Worm (Caenorhabditis elegans) whole organism, dauer: ENCODE measurements around the gene T01G1.2.

Experiments used
- unc-62 ChIP-seq: sonication (generic microtip); optimal IDR thresholded peaks from 2 replicates; lab custom pipeline; 2017; ENCODE audit warnings: missing biosample characterization, missing genetic modification reagents, missing genetic modification characterization

The T01G1.2 gene

DNA sequence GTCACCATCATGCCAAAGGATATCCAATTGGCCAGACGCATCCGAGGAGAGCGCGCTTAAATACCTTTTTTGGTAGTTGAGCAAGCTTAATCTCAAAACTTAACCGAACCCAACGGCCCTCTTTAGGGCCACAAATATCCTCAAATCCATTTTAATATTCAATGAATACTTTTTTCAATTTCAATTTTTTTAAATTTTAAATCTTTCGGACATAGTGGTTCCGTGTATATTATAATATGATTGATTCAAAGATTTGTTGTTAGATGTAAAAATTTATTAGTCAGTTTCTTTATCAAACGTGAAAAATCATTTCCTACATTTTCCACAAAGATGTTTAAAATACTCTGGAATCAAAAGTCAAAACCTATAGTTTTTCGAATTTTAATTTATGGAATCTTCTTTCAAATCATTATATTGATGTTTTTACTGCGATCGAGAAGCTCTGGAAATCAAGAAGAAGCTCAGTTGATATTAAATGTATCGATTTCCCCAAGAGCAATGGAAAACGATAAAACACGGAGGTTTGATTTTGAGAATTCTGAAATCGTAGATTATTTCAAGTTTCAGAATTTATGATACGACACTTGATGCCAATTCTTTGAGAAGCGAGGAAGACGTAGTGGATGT, 27.2 kb upstream of the T01G1.2 start, which contains the start of gene B0035.21:
B0035.21 (plus strand) TSS at position 322 of the 627 bp plus-strand sequence.
- TF ChIP-seq unc-62 (GFP tag; lab: Kevin White, UChicago) = no peak

DNA sequence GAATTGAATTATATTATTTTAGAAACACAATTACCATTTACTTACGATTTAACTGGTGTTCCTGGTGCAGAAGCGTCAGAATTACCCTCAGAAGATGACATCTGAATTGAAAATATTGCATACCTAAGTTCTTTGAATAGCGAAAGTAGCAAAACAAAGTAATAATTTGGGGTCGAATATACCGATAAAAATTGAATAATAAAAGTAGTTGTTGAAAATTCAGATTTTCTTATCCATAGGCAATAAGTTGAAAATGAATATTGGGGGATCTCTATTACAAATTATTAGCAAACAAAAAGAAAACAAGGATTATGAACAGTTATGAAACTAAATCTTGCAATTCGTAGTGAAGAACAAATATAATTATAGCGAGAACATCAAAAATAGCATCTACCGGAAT, 24.9 kb upstream of the T01G1.2 start, which contains the start of gene leo-1:
leo-1 (minus strand) TSS at position 101 of the 400 bp plus-strand sequence.
- no peak for TF ChIP-seq unc-62 (GFP tag; lab: Kevin White, UChicago)

DNA sequence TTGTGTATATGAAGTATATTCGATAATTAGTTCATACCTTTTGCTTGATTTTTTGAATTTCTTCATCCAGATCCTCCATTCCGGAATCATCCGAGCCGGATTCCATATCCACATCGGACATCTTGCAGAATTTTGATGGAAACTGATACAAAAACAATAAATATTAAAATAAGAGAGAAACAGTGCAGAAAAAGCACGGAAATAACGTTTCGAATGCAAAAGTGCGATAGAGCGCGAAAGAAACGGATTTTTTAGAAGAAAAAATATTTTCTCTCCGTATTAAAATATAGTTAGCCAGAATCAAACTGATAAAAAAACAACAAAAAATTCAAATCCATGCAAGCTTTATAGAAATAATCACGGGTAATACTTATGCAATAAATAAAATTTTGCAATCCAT, 21.5 kb upstream of the T01G1.2 start, which contains the start of gene sart-3:
sart-3 (minus strand) TSS at position 219 of the 400 bp plus-strand sequence.
- no peak for TF ChIP-seq unc-62 (GFP tag; lab: Kevin White, UChicago)

DNA sequence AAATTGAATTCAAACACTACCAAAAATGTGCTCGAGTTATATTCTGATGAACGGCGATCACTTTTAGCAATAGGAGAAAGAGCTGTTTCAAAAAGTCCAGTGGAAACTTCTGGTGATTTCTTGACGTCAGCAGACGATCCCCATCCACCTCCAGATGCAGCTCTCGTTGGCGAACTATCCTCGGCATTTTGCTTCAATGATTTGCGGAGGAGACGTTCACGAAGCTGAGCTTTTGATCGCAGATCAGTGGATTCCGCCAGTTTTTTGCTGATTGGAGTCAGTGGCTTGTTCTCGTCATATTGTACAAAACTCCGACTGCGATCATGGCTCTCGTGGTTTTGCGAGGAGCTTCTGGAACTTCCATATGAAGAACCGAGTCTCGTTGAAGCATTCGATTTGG, 18.0 kb upstream of the T01G1.2 start:
- TF ChIP-seq unc-62 (GFP tag; lab: Kevin White, UChicago) = no peak

DNA sequence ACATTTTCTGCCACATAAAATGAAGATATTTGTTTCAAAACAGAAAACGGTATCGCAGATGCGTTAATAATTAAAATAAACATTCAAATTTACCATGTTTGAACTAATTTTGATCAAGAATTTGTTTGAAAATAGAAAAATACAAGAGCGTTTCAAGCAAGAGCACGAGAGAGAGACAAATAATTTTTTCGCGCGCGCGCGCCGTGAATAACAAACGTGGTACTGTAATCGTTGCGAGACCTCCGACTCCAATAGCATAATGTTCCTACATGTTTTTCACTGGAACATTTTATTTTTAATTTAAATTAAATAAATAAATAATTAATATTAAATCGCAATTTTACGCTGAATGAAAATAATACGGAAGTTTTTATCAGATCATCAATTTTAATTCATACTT, 17.2 kb upstream of the T01G1.2 start, which contains the start of gene F54E12.2:
F54E12.2 (minus strand) TSS at position 164 of the 400 bp plus-strand sequence.
- TF ChIP-seq unc-62 (GFP tag; lab: Kevin White, UChicago) = no peak

DNA sequence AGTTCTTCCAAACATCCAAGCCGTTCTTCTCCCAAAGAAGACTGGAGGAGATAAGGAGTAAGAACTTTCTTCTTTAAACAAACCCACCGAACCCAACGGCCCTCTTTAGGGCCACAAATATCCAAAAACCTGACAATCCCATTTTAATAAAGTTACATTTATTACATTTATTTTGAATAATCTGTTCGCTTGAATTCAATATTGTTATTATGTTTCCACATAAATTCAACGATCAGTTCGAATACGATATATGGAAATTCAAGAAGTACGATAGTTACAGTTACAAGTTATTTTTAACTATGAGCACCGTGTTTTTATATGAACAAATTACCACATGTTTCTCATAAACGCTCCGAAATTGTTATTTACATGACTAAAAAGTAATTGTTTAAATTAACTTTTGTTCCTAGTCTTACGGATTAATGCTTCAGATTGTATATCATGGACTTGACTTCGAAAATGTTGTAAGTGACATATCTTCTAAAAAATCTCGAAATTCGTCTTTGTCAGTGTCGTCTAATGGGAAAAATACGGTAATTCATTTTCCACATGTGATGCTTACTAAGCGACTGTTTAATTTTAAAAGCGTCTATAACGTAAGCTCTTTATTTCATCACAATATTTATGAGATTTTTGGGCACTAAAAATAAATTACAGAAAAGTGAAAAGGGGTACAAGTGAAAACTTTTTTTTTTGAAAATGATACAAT, 13.3 kb upstream of the T01G1.2 start:
- no peak for TF ChIP-seq unc-62 (GFP tag; lab: Kevin White, UChicago)

DNA sequence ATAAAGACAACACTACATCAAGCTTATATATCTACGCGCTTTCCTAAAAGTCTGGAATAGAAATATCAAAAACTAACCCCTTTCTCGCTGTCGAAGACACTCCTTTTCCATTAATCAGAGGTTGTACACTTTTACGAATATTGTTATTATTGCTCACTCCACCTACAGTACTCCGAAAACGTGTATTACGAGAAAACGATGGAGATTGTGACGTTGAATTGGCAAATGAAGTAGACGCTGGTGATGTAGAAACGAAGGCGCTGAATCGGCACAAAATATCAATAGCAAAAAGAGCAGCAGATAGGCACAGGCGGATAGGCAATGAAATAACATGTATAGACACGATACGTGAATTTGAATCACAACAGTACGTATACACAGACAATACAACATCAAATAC, 9.9 kb upstream of the T01G1.2 start:
- no peak for TF ChIP-seq unc-62 (GFP tag; lab: Kevin White, UChicago)

DNA sequence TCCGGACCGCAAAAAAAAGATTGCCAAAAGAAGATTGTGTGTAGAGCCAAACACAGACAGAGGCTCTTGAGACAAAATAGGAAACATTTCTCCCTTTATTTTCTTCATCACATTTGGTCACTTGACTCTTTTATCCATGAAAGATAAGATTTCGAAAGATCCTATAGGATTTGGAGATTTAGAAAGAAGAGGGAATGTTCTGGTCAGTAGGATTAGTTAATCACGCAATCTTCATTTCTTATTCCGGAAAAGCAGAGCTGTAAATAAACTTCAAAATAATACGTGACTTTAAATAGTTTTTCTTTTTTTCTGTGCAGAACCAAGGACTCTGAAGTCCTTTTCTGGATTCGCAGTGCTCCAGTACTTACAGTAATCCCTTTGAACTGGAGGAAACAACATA, 6.9 kb upstream of the T01G1.2 start:
- TF ChIP-seq unc-62 (GFP tag; lab: Kevin White, UChicago) = no peak

DNA sequence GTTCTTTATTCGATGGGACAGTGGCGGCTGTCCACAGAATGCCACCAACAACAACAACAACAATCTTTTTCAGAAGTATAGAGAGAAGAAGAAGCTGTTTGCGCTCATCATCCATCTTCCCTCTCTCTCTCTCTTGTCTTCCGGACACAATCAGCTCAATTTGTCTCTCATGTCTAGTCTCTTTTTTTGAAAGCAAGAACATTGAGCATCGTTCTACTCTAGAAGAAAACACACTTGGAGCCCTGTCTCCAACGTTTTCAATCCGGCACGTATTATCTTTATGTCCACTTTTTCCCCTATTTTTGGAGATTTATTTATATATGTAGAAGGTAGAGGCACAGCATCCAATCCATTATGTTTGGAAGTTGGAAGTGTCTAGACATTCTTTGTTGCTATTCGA, 5.4 kb upstream of the T01G1.2 start:
- TF ChIP-seq unc-62 (GFP tag; lab: Kevin White, UChicago) = no peak

DNA sequence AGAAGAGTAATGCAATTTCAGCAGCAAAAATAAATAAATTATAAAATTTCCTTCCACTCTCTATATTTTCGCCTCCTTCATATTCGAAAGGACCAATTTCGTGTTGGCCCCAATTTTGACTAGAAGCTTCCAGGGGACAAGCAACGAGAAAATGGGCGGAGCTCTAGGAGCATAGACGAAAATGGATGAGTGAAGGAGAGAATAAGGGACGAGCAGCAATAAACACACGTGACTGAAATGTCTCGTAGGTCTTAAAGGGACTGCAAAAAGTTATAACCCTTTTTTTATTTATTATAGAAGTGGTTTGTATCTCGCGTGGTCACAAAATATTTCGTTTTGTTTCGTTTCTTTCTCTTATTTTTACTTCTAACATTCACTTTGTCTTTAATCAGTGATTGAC, 4.5 kb upstream of the T01G1.2 start:
- TF ChIP-seq unc-62 (GFP tag; lab: Kevin White, UChicago) = no peak

DNA sequence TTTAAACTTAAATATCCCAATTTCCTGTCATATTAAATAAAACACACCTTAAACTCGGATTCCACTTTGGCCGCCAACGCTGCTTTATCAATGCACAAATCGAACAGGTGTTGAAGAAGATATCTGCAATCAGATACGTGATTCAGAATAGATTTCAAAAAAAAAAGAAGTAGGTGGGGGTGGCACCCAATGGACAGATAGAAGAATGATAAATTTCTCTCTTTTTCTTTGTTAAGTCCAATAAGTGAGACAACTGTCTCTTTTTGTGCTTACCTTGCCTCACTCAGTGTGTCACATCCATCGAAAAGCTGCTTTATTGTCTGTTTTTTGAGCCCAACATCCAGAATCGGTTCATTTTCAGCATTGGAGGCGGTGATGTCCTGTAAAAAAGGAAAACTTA, 3.4 kb upstream of the T01G1.2 start:
- TF ChIP-seq unc-62 (GFP tag; lab: Kevin White, UChicago) = no peak

DNA sequence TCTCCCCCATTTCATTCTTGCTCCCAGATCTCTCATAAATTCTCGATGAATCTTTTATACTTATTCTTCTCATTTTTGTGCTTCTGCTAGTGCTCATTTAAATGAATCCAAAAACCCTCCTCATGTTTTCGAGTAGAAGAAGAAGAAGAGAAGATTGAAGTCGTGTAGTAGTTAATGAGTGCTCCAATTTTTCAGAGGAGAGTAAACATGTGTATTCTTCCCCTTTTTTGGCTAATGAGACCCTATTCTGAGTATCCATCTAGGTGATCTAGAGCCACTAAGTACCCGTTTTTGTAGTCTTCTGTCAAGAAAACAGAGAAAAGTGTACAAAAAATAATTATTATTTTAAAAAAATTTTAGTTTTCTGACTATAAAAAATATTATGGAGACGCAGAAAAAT, 2.6 kb upstream of the T01G1.2 start:
- TF ChIP-seq unc-62 (GFP tag; lab: Kevin White, UChicago) = no peak

DNA sequence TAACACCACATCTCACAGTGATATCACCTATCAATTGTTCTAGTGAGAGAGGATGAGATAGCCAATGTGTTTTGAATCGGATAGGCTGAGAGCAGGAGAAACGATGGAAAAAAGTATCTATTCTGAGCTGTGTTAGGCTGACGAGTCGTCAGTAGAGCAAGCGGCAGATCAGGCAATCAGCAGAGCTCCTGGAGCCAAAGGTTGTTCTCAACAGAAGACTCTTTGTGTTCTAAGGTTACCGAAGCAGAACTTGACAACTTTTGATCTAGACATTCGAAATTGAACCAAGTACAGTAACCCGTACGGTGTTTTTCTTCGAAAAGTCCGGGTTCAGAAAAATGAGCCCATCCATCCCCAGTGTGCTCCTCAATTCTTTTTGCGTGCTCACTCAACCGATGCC, 1.4 kb upstream of the T01G1.2 start:
- TF ChIP-seq unc-62 (GFP tag; lab: Kevin White, UChicago) = no peak

DNA sequence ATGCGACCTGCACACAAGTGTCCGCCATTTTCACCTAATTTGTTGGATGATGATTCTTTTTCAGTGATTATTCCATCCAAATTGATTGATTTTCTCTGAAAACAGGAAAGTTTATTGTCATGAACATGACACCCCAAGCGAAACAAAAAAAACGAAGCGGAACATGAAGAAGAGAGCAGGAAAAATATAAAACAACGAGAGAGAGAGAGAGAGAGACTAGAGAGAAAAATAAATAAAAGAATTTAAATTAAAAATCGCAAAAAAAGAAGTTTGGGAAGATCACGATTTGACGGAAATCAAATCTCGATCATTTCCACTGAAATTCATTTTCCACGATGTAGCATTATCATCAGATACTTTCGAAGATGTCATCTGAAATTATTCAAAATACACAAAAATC, 5.6 kb downstream of the T01G1.2 start, which contains the start of gene klp-12:
klp-12 (minus strand) TSS at position 101 of the 400 bp plus-strand sequence.
- no peak for TF ChIP-seq unc-62 (GFP tag; lab: Kevin White, UChicago)

DNA sequence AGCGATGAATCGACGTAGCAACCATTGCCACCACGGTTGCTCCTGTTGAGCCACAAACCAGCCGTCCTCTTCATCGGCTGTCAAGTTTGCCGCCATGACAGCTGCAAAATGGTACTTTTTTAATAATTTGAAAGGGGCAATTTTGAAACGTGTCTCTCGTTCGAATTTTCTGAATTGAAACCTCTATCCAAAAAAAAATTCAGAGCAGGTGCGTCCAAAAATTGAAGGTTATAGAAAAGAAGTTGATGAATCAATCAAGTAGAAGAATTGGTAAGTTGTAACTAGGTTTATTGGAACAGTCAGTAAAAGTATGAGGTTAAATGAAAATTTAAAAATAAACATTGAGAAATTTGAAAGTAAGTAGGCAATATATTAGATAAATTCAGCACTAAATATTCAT, 7.2 kb downstream of the T01G1.2 start, which contains the start of gene T01G1.4:
T01G1.4 (minus strand) TSS at position 101 of the 400 bp plus-strand sequence.
- no peak for TF ChIP-seq unc-62 (GFP tag; lab: Kevin White, UChicago)

DNA sequence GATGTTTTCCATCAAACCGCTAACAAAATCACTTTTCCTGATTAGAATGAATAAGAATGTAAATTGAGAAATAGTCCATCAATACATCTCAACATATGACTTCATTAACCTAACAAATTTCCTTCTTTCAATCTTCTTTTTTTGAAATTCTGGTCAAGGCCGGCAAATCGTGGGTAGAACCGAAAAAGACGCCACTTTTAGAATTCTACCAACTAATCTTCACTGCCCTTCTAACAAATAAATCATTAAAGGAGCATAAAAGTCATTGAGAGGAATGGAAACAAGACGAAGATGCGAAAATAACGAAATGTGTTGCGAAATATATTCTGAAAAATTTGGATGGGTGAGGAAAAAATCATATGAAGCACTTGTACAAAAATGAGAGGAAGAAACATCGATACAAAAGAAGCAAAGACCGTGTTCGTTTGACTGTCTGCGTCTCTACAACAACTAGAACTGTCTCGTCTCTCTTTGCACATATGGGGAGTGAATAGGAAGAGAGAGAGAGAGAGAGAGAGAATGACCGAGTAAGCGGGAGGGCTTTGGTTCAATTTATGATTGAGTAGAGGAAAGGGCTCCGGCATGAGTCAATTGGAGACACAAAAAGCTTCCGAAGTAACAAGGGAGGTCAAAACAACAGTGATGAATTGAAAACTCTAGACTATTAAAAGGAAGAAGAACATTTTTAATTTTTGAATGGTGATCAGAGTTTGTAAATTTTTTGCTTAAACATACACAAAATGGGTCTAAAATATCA, 9.8 kb downstream of the T01G1.2 start:
- TF ChIP-seq unc-62 (GFP tag; lab: Kevin White, UChicago) = no peak
